Comparison of ENCODE assay signal across 6 fruit fly cellular contexts in genomic region chr3L:22065694-22066093, dm6.
TF ChIP-seq lines count a peak whose summit lies in the region.

CG14561 (plus strand) TSS chr3L:22065907.

- TF ChIP-seq CTCF in S2 (optimal IDR thresholded peaks at IDR 0.05; lab: Kevin White, UChicago) = peak; percentile 16 to 41
- peak; percentile 48 for TF ChIP-seq CTCF in whole organism, embryonic (GFP tag; optimal IDR thresholded peaks at IDR 0.05; lab: Kevin White, UChicago)

TF ChIP-seq in whole organism, adult, 20 proteins besides CTCF, POLR2A, EP300 and RAD21:
- peak; percentile 4 for TF ChIP-seq bab1 (GFP tag; optimal IDR thresholded peaks at IDR 0.05; lab: Kevin White, UChicago)
- no peak for TF ChIP-seq toe (GFP tag; optimal IDR thresholded peaks at IDR 0.05; lab: Kevin White, UChicago)
- TF ChIP-seq CG7045 (GFP tag; optimal IDR thresholded peaks at IDR 0.05; lab: Kevin White, UChicago) = no peak
- no peak for TF ChIP-seq cnc (optimal IDR thresholded peaks at IDR 0.05; lab: Kevin White, UChicago)
- peak; percentile 15 for TF ChIP-seq CG1620 (GFP tag; optimal IDR thresholded peaks at IDR 0.05; lab: Kevin White, UChicago)
- TF ChIP-seq tj (GFP tag; optimal IDR thresholded peaks at IDR 0.05; lab: Kevin White, UChicago) = no peak
- no peak for TF ChIP-seq CG7101 (tag; optimal IDR thresholded peaks at IDR 0.05; lab: Kevin White, UChicago)
- TF ChIP-seq kay (GFP tag; lab: Kevin White, UChicago; ENCODE audit: borderline replicate concordance) = no peak
- TF ChIP-seq Clk (GFP tag; optimal IDR thresholded peaks at IDR 0.05; lab: Kevin White, UChicago) = no peak
- TF ChIP-seq Crg-1 (GFP tag; optimal IDR thresholded peaks at IDR 0.05; lab: Kevin White, UChicago) = peak; percentile 34
- TF ChIP-seq CG12768 (GFP tag; optimal IDR thresholded peaks at IDR 0.05; lab: Kevin White, UChicago) = no peak
- TF ChIP-seq CG33017 (tag; optimal IDR thresholded peaks at IDR 0.05; lab: Kevin White, UChicago) = no peak
- TF ChIP-seq CG11617 (GFP tag; optimal IDR thresholded peaks at IDR 0.05; lab: Kevin White, UChicago) = no peak
- no peak for TF ChIP-seq Mnt (GFP tag; optimal IDR thresholded peaks at IDR 0.05; lab: Kevin White, UChicago)
- TF ChIP-seq CG5204 (GFP tag; optimal IDR thresholded peaks at IDR 0.05; lab: Kevin White, UChicago) = no peak
- no peak for TF ChIP-seq cic (GFP tag; optimal IDR thresholded peaks at IDR 0.05; lab: Kevin White, UChicago)
- TF ChIP-seq ovo (GFP tag; optimal IDR thresholded peaks at IDR 0.05; lab: Kevin White, UChicago) = no peak
TF ChIP-seq in whole organism, adult: peak in this region for 3.

TF ChIP-seq in whole organism, embryonic, 481 proteins besides CTCF, POLR2A, EP300 and RAD21 (continues in another document):
- TF ChIP-seq CG33557 (GFP tag; optimal IDR thresholded peaks at IDR 0.05; lab: Kevin White, UChicago) (peak; percentile 1), Ravus (GFP tag; IDR thresholded peaks at IDR 0.05; lab: Robert Waterston, UW) (no peak), crp (GFP tag; optimal IDR thresholded peaks at IDR 0.05; lab: Kevin White, UChicago) (peak in 1 of 2 experiments; percentile 27), Ets97D (GFP tag; optimal IDR thresholded peaks at IDR 0.05; lab: Kevin White, UChicago) (peak; percentile 79), CG13287 (GFP tag; IDR thresholded peaks at IDR 0.05; lab: Robert Waterston, UW; ENCODE audit: partially characterized antibody) (peak; percentile 93), CG10209 (GFP tag; optimal IDR thresholded peaks at IDR 0.05; lab: Kevin White, UChicago) (no peak), phol (tag; optimal IDR thresholded peaks at IDR 0.05; lab: Kevin White, UChicago) (peak; percentile 52), Max (GFP tag; optimal IDR thresholded peaks at IDR 0.05; lab: Kevin White, UChicago) (peak; percentile 16), amos (GFP tag; IDR thresholded peaks at IDR 0.05; lab: Robert Waterston, UW; ENCODE audit: partially characterized antibody) (peak; percentile 96), Bteb2 (GFP tag; optimal IDR thresholded peaks at IDR 0.05; lab: Kevin White, UChicago) (no peak), Bdp1 (GFP tag; optimal IDR thresholded peaks at IDR 0.05; lab: Kevin White, UChicago) (no peak), CG8281 (tag; optimal IDR thresholded peaks at IDR 0.05; lab: Kevin White, UChicago) (no peak), ro (GFP tag; IDR thresholded peaks at IDR 0.05; lab: Robert Waterston, UW) (no peak), CG5245 (GFP tag; optimal IDR thresholded peaks at IDR 0.05; lab: Kevin White, UChicago) (no peak), CG1602 (GFP tag; optimal IDR thresholded peaks at IDR 0.05; lab: Kevin White, UChicago) (no peak), da (GFP tag; optimal IDR thresholded peaks at IDR 0.05; lab: Kevin White, UChicago) (no peak), D19B (GFP tag; optimal IDR thresholded peaks at IDR 0.05; lab: Kevin White, UChicago) (no peak), CG11560 (tag; IDR thresholded peaks at IDR 0.05; lab: Robert Waterston, UW) (no peak), CG9727 (GFP tag; optimal IDR thresholded peaks at IDR 0.05; lab: Kevin White, UChicago) (peak; percentile 12)

TF ChIP-seq in whole organism, prepupa, 60 proteins besides CTCF, POLR2A, EP300 and RAD21:
- TF ChIP-seq dsx (GFP tag; optimal IDR thresholded peaks at IDR 0.05; lab: Kevin White, UChicago; ENCODE audit: poor library complexity, severe bottlenecking) (peak; percentile 35), achi (GFP tag; optimal IDR thresholded peaks at IDR 0.05; lab: Kevin White, UChicago) (peak; percentile 95), fd59A (GFP tag; optimal IDR thresholded peaks at IDR 0.05; lab: Kevin White, UChicago) (no peak), Hr4 (GFP tag; optimal IDR thresholded peaks at IDR 0.05; lab: Kevin White, UChicago) (no peak), svp (GFP tag; lab: Kevin White, UChicago) (peak; percentile 47), fkh (GFP tag; optimal IDR thresholded peaks at IDR 0.05; lab: Kevin White, UChicago) (peak; percentile 81), CG8319 (GFP tag; optimal IDR thresholded peaks at IDR 0.05; lab: Kevin White, UChicago) (peak; percentile 18), Sox14 (GFP tag; optimal IDR thresholded peaks at IDR 0.05; lab: Kevin White, UChicago) (peak; percentile 42)

TF ChIP-seq in whole organism, pupa, 21 proteins besides CTCF, POLR2A, EP300 and RAD21:
- 0 out of 3 replicates have a peak, but pooled peaks have one; percentile 8 for TF ChIP-seq CG4496 (GFP tag; IDR thresholded peaks at IDR 0.05; lab: Robert Waterston, UW)
- TF ChIP-seq CG12605 (GFP tag; IDR thresholded peaks at IDR 0.05; lab: Robert Waterston, UW) = no peak
- no peak for TF ChIP-seq CG8159 (tag; optimal IDR thresholded peaks at IDR 0.05; lab: Kevin White, UChicago)
- 0 out of 2 replicates have a peak, but pooled peaks have one; percentile 21 for TF ChIP-seq rn (GFP tag; IDR thresholded peaks at IDR 0.05; lab: Robert Waterston, UW)
- no peak for TF ChIP-seq CG32121 (GFP tag; IDR thresholded peaks at IDR 0.05; lab: Robert Waterston, UW)
- 0 out of 2 replicates have a peak, but pooled peaks have one; percentile 12 for TF ChIP-seq Ets98B (GFP tag; IDR thresholded peaks at IDR 0.05; lab: Robert Waterston, UW)
- TF ChIP-seq CG13204 (GFP tag; optimal IDR thresholded peaks at IDR 0.05; lab: Kevin White, UChicago) = no peak
- no peak for TF ChIP-seq fd96Ca (GFP tag; IDR thresholded peaks at IDR 0.05; lab: Robert Waterston, UW)
- TF ChIP-seq Pif1A (GFP tag; optimal IDR thresholded peaks at IDR 0.05; lab: Kevin White, UChicago) = no peak

TF ChIP-seq in whole organism, wandering third instar larva, 38 proteins besides CTCF, POLR2A, EP300 and RAD21:
- TF ChIP-seq rgr (GFP tag; optimal IDR thresholded peaks at IDR 0.05; lab: Kevin White, UChicago) (no peak), h (GFP tag; optimal IDR thresholded peaks at IDR 0.05; lab: Kevin White, UChicago) (peak; percentile 4), Mio (GFP tag; optimal IDR thresholded peaks at IDR 0.05; lab: Kevin White, UChicago) (no peak), usp (GFP tag; optimal IDR thresholded peaks at IDR 0.05; lab: Kevin White, UChicago) (no peak), Hr83 (GFP tag; optimal IDR thresholded peaks at IDR 0.05; lab: Kevin White, UChicago; ENCODE audit: poor library complexity, severe bottlenecking) (peak; percentile 58), woc (GFP tag; optimal IDR thresholded peaks at IDR 0.05; lab: Kevin White, UChicago) (peak; percentile 32), fru (GFP tag; optimal IDR thresholded peaks at IDR 0.05; lab: Kevin White, UChicago) (peak; percentile 15), psq (GFP tag; optimal IDR thresholded peaks at IDR 0.05; lab: Kevin White, UChicago) (no peak), OdsH (GFP tag; optimal IDR thresholded peaks at IDR 0.05; lab: Kevin White, UChicago) (no peak), Hnf4 (GFP tag; optimal IDR thresholded peaks at IDR 0.05; lab: Kevin White, UChicago) (no peak), sage (GFP tag; optimal IDR thresholded peaks at IDR 0.05; lab: Kevin White, UChicago) (no peak), CG9705 (GFP tag; optimal IDR thresholded peaks at IDR 0.05; lab: Kevin White, UChicago) (no peak), Abd-B (GFP tag; optimal IDR thresholded peaks at IDR 0.05; lab: Kevin White, UChicago) (no peak), sv (GFP tag; optimal IDR thresholded peaks at IDR 0.05; lab: Kevin White, UChicago) (peak; percentile 25), Jra (GFP tag; optimal IDR thresholded peaks at IDR 0.05; lab: Kevin White, UChicago) (peak; percentile 18), tai (GFP tag; optimal IDR thresholded peaks at IDR 0.05; lab: Kevin White, UChicago) (no peak)
